Fruit fly (Drosophila melanogaster): Measurements from ENCODE around the gene Ufd4.
A peak's percentile ranks its signal among the peaks of the same experiment; 100 is the strongest.

Gene Ufd4

DNA sequence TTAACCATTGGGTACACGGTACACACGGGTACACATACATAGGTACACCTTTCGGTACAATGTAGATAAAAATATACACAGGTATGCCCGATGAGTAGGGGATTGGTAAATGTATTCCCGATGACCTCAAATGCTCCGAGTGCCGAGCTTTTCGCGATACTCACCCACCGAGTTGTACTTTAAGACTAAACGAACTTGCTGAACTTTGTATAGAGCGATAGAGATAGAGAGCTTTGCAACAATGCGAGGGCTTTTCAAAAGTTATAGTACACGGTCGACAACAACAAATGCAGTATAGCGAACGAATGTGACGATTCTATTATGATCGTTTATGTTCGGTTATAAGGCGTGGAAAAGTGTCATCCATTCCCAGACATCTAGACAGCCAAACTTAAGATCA is 29.4 kb upstream of the Ufd4 start:
- peak in 1 of 2 experiments; percentile 41 for TF ChIP-seq EcR (GFP tag; optimal IDR thresholded peaks at IDR 0.05)
- no peak for TF ChIP-seq Dll (optimal IDR thresholded peaks at IDR 0.05)
- no peak for TF ChIP-seq CG8478 (optimal IDR thresholded peaks at IDR 0.05)
- no peak for TF ChIP-seq usp (GFP tag; optimal IDR thresholded peaks at IDR 0.05)
- TF ChIP-seq pan (optimal IDR thresholded peaks at IDR 0.05) = no peak
- TF ChIP-seq psq (optimal IDR thresholded peaks at IDR 0.05) = no peak

DNA sequence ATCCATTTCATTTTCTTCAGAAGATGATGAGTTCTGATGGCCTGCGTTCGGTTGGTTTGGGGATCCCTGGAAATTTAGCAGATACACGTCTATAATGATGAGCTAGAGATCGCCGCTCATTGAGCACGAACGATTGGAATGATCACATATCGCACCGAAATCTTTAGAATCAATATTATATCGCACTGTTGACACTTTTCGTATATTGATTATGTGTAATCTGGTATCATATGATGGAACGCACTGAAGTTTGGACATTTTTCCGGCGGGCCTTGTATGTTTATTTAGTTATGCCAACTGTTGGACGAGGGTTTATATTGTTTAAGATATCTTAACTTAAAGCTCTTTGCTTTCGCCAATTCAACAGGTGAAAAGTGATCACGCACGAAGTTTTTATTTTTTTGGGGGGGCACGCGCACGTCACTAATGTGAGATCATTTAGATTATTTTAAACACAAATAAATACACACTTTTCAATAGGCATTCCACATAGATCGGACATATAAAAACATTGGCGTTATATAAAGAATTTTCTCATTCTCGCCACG is 28.9 kb upstream of the Ufd4 start:
- no peak for TF ChIP-seq Dll (optimal IDR thresholded peaks at IDR 0.05)
- TF ChIP-seq psq (optimal IDR thresholded peaks at IDR 0.05) = no peak
- TF ChIP-seq CG8478 (optimal IDR thresholded peaks at IDR 0.05) = no peak
- TF ChIP-seq usp (GFP tag; optimal IDR thresholded peaks at IDR 0.05) = no peak
- no peak for TF ChIP-seq pan (optimal IDR thresholded peaks at IDR 0.05)
- TF ChIP-seq EcR (GFP tag; optimal IDR thresholded peaks at IDR 0.05) = no peak

DNA sequence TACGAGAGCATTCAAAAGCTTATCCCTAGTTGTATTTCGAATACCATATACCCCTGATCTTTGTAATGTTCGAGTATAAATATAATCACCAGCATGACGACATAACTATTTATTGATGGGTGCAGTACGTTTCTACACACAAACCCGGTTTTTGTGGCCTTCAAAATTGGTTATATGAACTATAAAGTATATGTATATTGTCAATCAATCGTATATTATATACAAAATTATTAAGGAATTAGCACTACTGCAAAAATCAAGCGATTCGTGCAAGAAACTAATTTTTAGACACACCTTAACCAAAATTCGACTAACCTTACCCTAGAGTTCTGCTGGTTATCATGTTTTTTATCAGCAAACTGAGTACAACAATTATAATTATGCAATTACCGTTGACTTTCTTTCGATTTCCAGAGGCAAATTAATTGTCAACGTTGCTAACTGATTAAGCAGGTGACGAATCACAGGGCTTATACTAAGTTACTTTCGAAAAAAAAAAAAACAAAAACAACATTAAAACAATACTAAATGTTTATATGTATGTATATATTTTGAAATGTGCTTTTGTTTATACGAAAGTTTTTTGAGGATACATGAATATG is 28.1 kb upstream of the Ufd4 start:
- TF ChIP-seq Dll (optimal IDR thresholded peaks at IDR 0.05) (no peak), psq (optimal IDR thresholded peaks at IDR 0.05) (no peak), EcR (GFP tag; optimal IDR thresholded peaks at IDR 0.05) (no peak), usp (GFP tag; optimal IDR thresholded peaks at IDR 0.05) (no peak), pan (optimal IDR thresholded peaks at IDR 0.05) (no peak), CG8478 (optimal IDR thresholded peaks at IDR 0.05) (no peak)

DNA sequence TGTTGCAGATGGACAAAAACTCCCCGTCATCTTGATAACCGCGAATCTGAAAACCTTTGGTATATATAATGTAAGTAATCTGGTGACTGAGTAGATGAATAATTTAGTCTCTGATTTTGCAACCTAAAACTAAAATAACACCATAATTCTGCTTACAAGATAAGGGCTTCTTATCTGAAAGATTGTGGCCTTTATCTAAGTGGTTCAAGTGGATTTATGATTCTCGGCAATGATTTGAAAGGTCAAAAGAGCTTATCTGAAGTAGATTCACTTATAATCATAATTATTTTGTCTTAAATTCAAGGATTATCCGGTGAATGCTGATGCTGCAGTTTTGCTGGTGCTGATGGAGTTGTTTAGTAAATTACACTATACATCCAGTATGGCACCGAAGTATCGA is 23.7 kb upstream of the Ufd4 start:
- TF ChIP-seq psq (optimal IDR thresholded peaks at IDR 0.05) = no peak
- TF ChIP-seq Dll (optimal IDR thresholded peaks at IDR 0.05) = no peak
- TF ChIP-seq pan (optimal IDR thresholded peaks at IDR 0.05) = no peak
- no peak for TF ChIP-seq CG8478 (optimal IDR thresholded peaks at IDR 0.05)
- TF ChIP-seq usp (GFP tag; optimal IDR thresholded peaks at IDR 0.05) = no peak
- TF ChIP-seq EcR (GFP tag; optimal IDR thresholded peaks at IDR 0.05) = no peak

DNA sequence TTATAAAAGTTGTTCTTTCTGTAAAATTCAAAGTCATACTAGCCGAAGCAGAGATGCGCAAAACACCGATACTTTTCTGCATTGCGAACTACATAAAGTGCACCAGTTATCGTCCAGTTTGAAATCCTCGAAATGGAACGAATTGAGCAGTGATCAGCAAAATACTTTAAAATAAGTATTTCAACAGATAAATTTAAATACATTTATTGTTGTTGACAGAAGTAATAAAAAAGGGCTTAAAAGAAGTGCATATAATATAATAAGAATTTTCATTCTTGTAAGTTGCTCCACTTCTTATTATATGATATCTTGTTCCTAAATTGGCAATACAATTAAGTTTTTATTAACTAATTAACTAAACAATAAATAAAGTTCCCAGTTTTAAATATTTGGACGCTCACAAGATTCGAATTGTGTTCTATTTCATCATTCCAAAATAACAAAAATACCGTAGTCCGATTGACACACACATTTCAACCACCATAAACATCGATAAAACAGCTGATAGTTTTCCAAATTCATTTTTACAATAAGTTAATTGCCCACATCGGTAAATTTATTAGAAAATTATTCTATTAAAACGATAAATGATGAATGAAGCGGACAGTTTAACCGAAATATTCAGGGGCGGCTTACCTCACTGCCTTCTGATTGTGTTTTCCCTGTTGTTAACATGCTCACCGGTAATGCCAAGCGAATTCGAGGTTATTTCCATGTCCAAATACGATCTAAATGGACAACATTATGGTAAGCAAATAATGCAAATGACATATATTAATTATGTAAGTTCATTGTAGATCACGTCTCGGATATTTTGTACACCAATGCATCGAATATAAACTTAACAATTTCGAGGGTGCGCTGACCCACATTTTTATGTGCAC is 22.4 kb upstream of the Ufd4 start, which contains the start of the genes Usp14 and CG4972:
Gene Usp14 (minus strand): TSS at position 70 of the 884 bp plus-strand sequence.
Gene CG4972 (plus strand): TSS at position 466 of the 884 bp plus-strand sequence.
- TF ChIP-seq EcR (GFP tag; optimal IDR thresholded peaks at IDR 0.05) (no peak), CG8478 (optimal IDR thresholded peaks at IDR 0.05) (no peak), psq (optimal IDR thresholded peaks at IDR 0.05) (no peak), Dll (optimal IDR thresholded peaks at IDR 0.05) (no peak), usp (GFP tag; optimal IDR thresholded peaks at IDR 0.05) (no peak), pan (optimal IDR thresholded peaks at IDR 0.05) (no peak)

DNA sequence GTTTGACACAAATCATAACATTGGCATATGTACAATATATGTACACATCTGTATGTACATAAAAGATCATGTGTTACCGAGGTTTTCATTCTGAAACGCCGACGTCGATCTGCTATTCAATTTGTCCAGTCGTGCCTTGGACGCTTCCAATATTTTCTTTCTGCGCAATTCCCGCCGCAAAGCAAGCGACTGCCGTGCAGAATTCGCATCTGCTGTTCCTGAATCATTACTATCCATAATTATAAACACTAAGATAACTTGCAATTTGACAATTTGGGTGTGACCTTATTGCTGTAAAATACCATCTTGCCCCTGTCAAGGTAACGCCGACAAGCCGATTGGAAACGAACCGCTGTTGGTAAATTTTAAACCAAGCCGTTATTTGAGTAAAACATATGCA is 19.7 kb upstream of the Ufd4 start:
- no peak for TF ChIP-seq EcR (GFP tag; optimal IDR thresholded peaks at IDR 0.05)
- no peak for TF ChIP-seq pan (optimal IDR thresholded peaks at IDR 0.05)
- no peak for TF ChIP-seq Dll (optimal IDR thresholded peaks at IDR 0.05)
- TF ChIP-seq CG8478 (optimal IDR thresholded peaks at IDR 0.05) = no peak
- TF ChIP-seq usp (GFP tag; optimal IDR thresholded peaks at IDR 0.05) = no peak
- TF ChIP-seq psq (optimal IDR thresholded peaks at IDR 0.05) = no peak

DNA sequence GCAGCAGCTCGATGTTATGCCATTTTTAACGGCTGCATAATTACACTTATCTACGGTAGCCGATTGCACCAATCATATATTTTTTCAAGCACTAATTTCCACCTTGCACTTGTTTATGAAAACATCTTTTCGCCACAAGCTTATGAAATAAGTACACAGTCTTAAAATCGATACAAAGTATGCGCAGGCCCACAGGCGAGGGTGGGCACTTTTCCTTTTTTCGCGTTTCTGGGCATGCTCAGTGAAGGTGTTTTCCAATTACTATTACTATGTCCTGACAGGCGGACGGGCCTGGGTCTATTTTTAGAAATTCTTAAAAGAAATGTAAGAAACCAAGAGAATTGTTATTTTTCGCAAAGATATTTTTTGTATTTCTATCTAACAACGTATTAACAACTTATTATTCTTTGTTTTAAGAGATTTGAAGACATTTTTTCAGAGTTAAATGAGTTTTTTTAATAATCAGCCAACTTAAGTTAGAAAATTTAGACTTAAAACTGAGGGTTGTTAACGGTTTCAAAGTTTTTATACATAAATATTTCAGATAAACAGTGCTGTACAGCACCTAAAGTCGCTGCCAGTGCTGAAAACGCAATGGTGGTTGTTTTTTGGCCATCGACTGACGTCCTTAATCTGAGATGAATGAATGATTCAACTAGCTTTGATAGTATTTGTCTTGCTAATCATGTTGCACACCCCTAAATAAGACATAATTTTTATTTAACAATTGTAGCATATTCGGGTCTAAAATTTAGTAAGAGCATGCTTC is 18.6 kb upstream of the Ufd4 start, which contains the start of gene Cdk5alpha:
Gene Cdk5alpha (minus strand): TSS at position 343 of the 769 bp plus-strand sequence.
- TF ChIP-seq EcR (GFP tag; optimal IDR thresholded peaks at IDR 0.05) = no peak
- TF ChIP-seq psq (optimal IDR thresholded peaks at IDR 0.05) = no peak
- TF ChIP-seq usp (GFP tag; optimal IDR thresholded peaks at IDR 0.05) = no peak
- no peak for TF ChIP-seq CG8478 (optimal IDR thresholded peaks at IDR 0.05)
- no peak for TF ChIP-seq Dll (optimal IDR thresholded peaks at IDR 0.05)
- TF ChIP-seq pan (optimal IDR thresholded peaks at IDR 0.05) = no peak

DNA sequence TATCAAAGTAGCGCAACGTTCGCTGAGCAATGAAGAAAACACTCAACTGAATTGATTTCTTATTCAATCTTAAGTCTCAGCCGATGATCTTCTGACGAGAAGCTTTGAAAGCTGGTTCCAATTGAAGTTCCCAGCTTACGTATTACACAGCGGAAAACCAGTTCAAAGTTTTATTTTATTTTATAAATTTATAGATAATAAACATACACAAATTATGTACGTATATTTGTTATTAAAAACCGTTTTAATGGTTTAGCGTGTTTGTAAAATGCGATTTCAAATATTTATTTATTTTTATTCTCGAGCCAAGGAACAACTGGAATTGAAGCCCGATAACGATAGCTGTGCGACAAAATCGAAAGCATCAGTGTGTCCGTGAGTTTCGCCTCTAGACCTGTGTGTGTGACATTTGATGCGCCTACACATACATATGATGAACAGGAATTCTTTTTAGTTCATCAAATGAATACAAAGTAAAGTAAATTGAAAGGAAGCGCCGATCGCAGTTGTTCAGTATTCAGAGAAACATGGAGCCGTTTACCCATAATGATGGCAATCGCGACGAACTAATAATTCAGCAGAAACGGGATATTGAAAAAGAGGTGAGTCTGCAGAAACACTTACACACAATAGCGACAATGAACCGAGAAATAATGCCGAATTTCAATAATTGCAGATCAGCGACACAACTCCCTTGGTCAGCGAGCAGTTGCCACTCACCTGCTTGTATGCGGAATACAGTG is 14.5 kb upstream of the Ufd4 start, which contains the start of the genes CG5390 and CG4968:
Gene CG5390 (minus strand): TSS at position 77 of the 743 bp plus-strand sequence.
Gene CG4968 (plus strand): TSS at position 405 of the 743 bp plus-strand sequence.
- TF ChIP-seq EcR (GFP tag; optimal IDR thresholded peaks at IDR 0.05) (no peak), psq (optimal IDR thresholded peaks at IDR 0.05) (no peak), CG8478 (optimal IDR thresholded peaks at IDR 0.05) (no peak), usp (GFP tag; optimal IDR thresholded peaks at IDR 0.05) (no peak), pan (optimal IDR thresholded peaks at IDR 0.05) (no peak), Dll (optimal IDR thresholded peaks at IDR 0.05) (no peak)

DNA sequence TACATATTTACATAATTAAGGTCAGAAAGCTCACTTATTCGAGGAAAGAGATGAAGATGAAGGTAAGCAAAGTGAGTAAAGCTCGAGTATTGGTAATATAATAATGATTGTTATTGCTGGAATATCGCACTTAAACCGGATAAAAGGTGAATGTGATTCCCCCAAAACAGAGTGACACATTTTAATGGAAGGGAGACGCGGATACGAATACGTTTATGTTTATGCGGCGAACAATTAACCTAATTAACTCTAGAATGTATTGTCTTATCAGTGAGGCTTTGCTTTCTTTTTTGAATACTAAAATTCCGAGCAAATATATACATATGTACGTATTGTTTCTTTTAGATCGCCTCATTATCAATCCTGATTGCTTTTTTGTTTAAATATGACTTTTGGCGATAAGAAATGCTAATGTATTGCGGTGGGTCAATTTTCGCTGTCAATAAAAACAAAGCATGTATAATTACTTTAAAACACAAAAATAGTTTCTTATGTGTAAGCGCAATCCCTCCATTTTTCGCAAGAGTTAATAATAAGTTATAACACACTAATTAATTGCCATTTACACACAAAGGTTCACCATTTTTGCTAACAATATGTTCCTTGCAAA is 13.5 kb upstream of the Ufd4 start:
- TF ChIP-seq pan (optimal IDR thresholded peaks at IDR 0.05) (no peak), Dll (optimal IDR thresholded peaks at IDR 0.05) (no peak), usp (GFP tag; optimal IDR thresholded peaks at IDR 0.05) (no peak), EcR (GFP tag; optimal IDR thresholded peaks at IDR 0.05) (no peak), CG8478 (optimal IDR thresholded peaks at IDR 0.05) (no peak), psq (optimal IDR thresholded peaks at IDR 0.05) (no peak)

DNA sequence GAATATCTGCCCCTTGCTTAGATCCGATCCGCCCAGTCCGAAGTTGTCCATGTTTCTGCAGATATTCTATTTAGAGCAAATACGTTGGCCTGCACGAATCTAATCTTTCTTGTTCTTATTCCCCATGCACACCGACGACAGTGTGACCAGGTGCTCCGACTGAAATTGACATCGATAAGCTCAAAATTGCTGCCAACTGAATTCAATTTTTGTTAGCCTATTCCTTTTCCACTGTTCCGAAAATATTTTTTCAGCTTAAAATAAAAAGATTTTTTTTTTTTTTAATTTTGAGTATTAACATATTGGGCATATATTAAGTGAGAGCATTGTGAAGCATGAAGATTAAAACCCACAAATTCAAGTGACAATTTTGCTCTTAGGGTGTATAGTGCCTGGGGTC is 11.6 kb upstream of the Ufd4 start, which contains the start of gene nmd:
Gene nmd (minus strand): TSS at position 162 of the 400 bp plus-strand sequence.
- no peak for TF ChIP-seq EcR (GFP tag; optimal IDR thresholded peaks at IDR 0.05)
- no peak for TF ChIP-seq Dll (optimal IDR thresholded peaks at IDR 0.05)
- TF ChIP-seq psq (optimal IDR thresholded peaks at IDR 0.05) = no peak
- TF ChIP-seq pan (optimal IDR thresholded peaks at IDR 0.05) = no peak
- TF ChIP-seq CG8478 (optimal IDR thresholded peaks at IDR 0.05) = no peak
- TF ChIP-seq usp (GFP tag; optimal IDR thresholded peaks at IDR 0.05) = no peak

Measured in whole organism.